Fruit fly (Drosophila melanogaster) whole organism, larva: Measurements from ENCODE around the gene Oli.

ENCODE experiments used
- noc ChIP-seq: fragments of 200-800 bp; sonication (Bioruptor generic); optimal IDR thresholded peaks from 3 replicates; lab custom pipeline; 2019; ENCODE audit warnings: missing biosample characterization, mild to moderate bottlenecking, missing genetic modification characterization, moderate library complexity

The Oli gene

dm6 chr2L:17589115-17589514 is at the start of gene Oli:
Gene Oli, plus strand, starts transcription at chr2L:17589184.
- no peak for TF ChIP-seq noc (tag; lab: Kevin White, UChicago)

- TF ChIP-seq noc (tag; lab: Kevin White, UChicago): no peak
Measured at dm6 chr2L:17541106-17541505, 47.9 kb upstream of the Oli start.

- TF ChIP-seq noc (tag; lab: Kevin White, UChicago): no peak
Measured at dm6 chr2L:17542661-17543278, 46.2 kb upstream of the Oli start.

- TF ChIP-seq noc (tag; lab: Kevin White, UChicago): no peak
Measured at dm6 chr2L:17555665-17556064, 33.3 kb upstream of the Oli start, which contains the start of gene CG7094. Gene CG7094, minus strand, starts transcription at chr2L:17555765.

dm6 chr2L:17558111-17558773 is 30.7 kb upstream of the Oli start:
- peak; percentile 31 for TF ChIP-seq noc (tag; lab: Kevin White, UChicago)

dm6 chr2L:17559275-17559674 is 29.7 kb upstream of the Oli start:
- no peak for TF ChIP-seq noc (tag; lab: Kevin White, UChicago)

- TF ChIP-seq noc (tag; lab: Kevin White, UChicago): no peak
Measured at dm6 chr2L:17560125-17561019, 28.6 kb upstream of the Oli start.

dm6 chr2L:17561914-17562313 is 27.1 kb upstream of the Oli start:
- no peak for TF ChIP-seq noc (tag; lab: Kevin White, UChicago)

- TF ChIP-seq noc (tag; lab: Kevin White, UChicago): no peak
Measured at dm6 chr2L:17564682-17565081, 24.3 kb upstream of the Oli start.

- TF ChIP-seq noc (tag; lab: Kevin White, UChicago): no peak
Measured at dm6 chr2L:17565734-17566133, 23.2 kb upstream of the Oli start.

dm6 chr2L:17573063-17573462 is 15.9 kb upstream of the Oli start:
- TF ChIP-seq noc (tag; lab: Kevin White, UChicago): no peak

dm6 chr2L:17574337-17574912 is 14.6 kb upstream of the Oli start:
- no peak for TF ChIP-seq noc (tag; lab: Kevin White, UChicago)

- no peak for TF ChIP-seq noc (tag; lab: Kevin White, UChicago)
Measured at dm6 chr2L:17582994-17583393, 6.0 kb upstream of the Oli start.

- no peak for TF ChIP-seq noc (tag; lab: Kevin White, UChicago)
Measured at dm6 chr2L:17585000-17585399, 4.0 kb upstream of the Oli start.

dm6 chr2L:17586750-17587149 is 2.2 kb upstream of the Oli start:
- no peak for TF ChIP-seq noc (tag; lab: Kevin White, UChicago)
